5 worm cellular contexts compared by ENCODE assay signal in genomic region chrX:5275209-5275608, ce11.
A peak's percentile ranks its signal among the peaks of the same experiment; 100 is the strongest.
TF ChIP-seq lines count a peak whose summit lies in the region.

hst-6 (plus strand) TSS chrX:5275561.

TF ChIP-seq in whole organism, L1 larva, 84 proteins besides CTCF, POLR2A, EP300 and RAD21 (continues in another document):
- TF ChIP-seq zip-4 (GFP tag; optimal IDR thresholded peaks at IDR 0.05; lab: Kevin White, UChicago) (no peak), zag-1 (tag; optimal IDR thresholded peaks at IDR 0.05; lab: Kevin White, UChicago) (no peak), snu-23 (GFP tag; optimal IDR thresholded peaks at IDR 0.05; lab: Kevin White, UChicago) (peak; percentile 69), ceh-88 (GFP tag; IDR thresholded peaks at IDR 0.05; lab: Robert Waterston, UW) (no peak), lir-3 (tag; optimal IDR thresholded peaks at IDR 0.05; lab: Kevin White, UChicago; ENCODE audit: poor library complexity) (no peak), aly-2 (tag; optimal IDR thresholded peaks at IDR 0.05; lab: Kevin White, UChicago) (no peak), efl-3 (GFP tag; optimal IDR thresholded peaks at IDR 0.05; lab: Kevin White, UChicago) (no peak), vab-15 (tag; optimal IDR thresholded peaks at IDR 0.05; lab: Kevin White, UChicago) (no peak), C16A3.4 (tag; optimal IDR thresholded peaks at IDR 0.05; lab: Kevin White, UChicago) (peak; percentile 74), egl-13 (tag; optimal IDR thresholded peaks at IDR 0.05; lab: Kevin White, UChicago) (peak; percentile 43), lin-14 (GFP tag; optimal IDR thresholded peaks at IDR 0.05; lab: Kevin White, UChicago) (peak; percentile 92), ceh-8 (GFP tag; optimal IDR thresholded peaks at IDR 0.05; lab: Kevin White, UChicago) (no peak), tbx-2 (tag; optimal IDR thresholded peaks at IDR 0.05; lab: Kevin White, UChicago) (peak; percentile 54), nhr-77 (tag; optimal IDR thresholded peaks at IDR 0.05; lab: Kevin White, UChicago) (no peak), unc-98 (GFP tag; IDR thresholded peaks at IDR 0.05; lab: Robert Waterston, UW) (no peak), hpl-2 (GFP tag; optimal IDR thresholded peaks at IDR 0.05; lab: Kevin White, UChicago) (no peak), fkh-8 (tag; optimal IDR thresholded peaks at IDR 0.05; lab: Kevin White, UChicago) (peak; percentile 19), fos-1 (tag; optimal IDR thresholded peaks at IDR 0.05; lab: Kevin White, UChicago) (peak; percentile 28), fkh-10 (GFP tag; optimal IDR thresholded peaks at IDR 0.05; lab: Kevin White, UChicago) (no peak)

TF ChIP-seq in whole organism, L3 larva, 47 proteins besides CTCF, POLR2A, EP300 and RAD21 (continues in another document):
- TF ChIP-seq lin-39 (tag; optimal IDR thresholded peaks at IDR 0.05; lab: Kevin White, UChicago) (peak; percentile 81), lin-15B (tag; optimal IDR thresholded peaks at IDR 0.05; lab: Kevin White, UChicago) (peak; percentile 68), fkh-10 (GFP tag; optimal IDR thresholded peaks at IDR 0.05; lab: Kevin White, UChicago) (no peak), ceh-28 (tag; optimal IDR thresholded peaks at IDR 0.05; lab: Kevin White, UChicago) (peak; percentile 35), snpc-4 (tag; optimal IDR thresholded peaks at IDR 0.05; lab: Kevin White, UChicago) (peak; percentile 75), hmg-11 (tag; optimal IDR thresholded peaks at IDR 0.05; lab: Kevin White, UChicago) (peak; percentile 78), egl-5 (tag; optimal IDR thresholded peaks at IDR 0.05; lab: Kevin White, UChicago) (peak; percentile 55), nhr-25 (tag; optimal IDR thresholded peaks at IDR 0.05; lab: Kevin White, UChicago) (peak; percentile 66), mdl-1 (tag; optimal IDR thresholded peaks at IDR 0.05; lab: Kevin White, UChicago) (no peak), pqm-1 (tag; optimal IDR thresholded peaks at IDR 0.05; lab: Kevin White, UChicago) (peak; percentile 47), nhr-12 (tag; optimal IDR thresholded peaks at IDR 0.05; lab: Kevin White, UChicago) (no peak), nhr-77 (tag; optimal IDR thresholded peaks at IDR 0.05; lab: Kevin White, UChicago) (no peak), mml-1 (tag; optimal IDR thresholded peaks at IDR 0.05; lab: Kevin White, UChicago) (no peak), elt-2 (tag; optimal IDR thresholded peaks at IDR 0.05; lab: Kevin White, UChicago) (peak; percentile 68), aly-2 (tag; optimal IDR thresholded peaks at IDR 0.05; lab: Kevin White, UChicago) (no peak), ceh-9 (tag; optimal IDR thresholded peaks at IDR 0.05; lab: Kevin White, UChicago) (no peak), R02D3.7 (tag; optimal IDR thresholded peaks at IDR 0.05; lab: Kevin White, UChicago) (peak; percentile 61), nfya-1 (tag; optimal IDR thresholded peaks at IDR 0.05; lab: Kevin White, UChicago; ENCODE audit: insufficient read depth) (peak; percentile 72), pha-4 (tag; optimal IDR thresholded peaks at IDR 0.05; lab: Kevin White, UChicago) (peak; percentile 79)

TF ChIP-seq in whole organism, early embryonic, 17 proteins besides CTCF, POLR2A, EP300 and RAD21:
- TF ChIP-seq hmg-4 (GFP tag; optimal IDR thresholded peaks at IDR 0.05; lab: Kevin White, UChicago), result peak; percentile 75
- peak; percentile 85 for TF ChIP-seq F13C5.2 (tag; optimal IDR thresholded peaks at IDR 0.05; lab: Kevin White, UChicago)
- no peak for TF ChIP-seq hnd-1 (tag; optimal IDR thresholded peaks at IDR 0.05; lab: Kevin White, UChicago)
- 0 out of 2 replicates have a peak, but pooled peaks have one; percentile 50 for TF ChIP-seq sea-1 (GFP tag; conservative IDR thresholded peaks at IDR 0.05; lab: Robert Waterston, UW)
- peak; percentile 41; the same call in 1 of the 2 replicates for TF ChIP-seq flt-1 (GFP tag; IDR thresholded peaks at IDR 0.05; lab: Robert Waterston, UW)
- 0 out of 2 replicates have a peak, but pooled peaks have one; percentile 39 for TF ChIP-seq tbx-37 (GFP tag; conservative IDR thresholded peaks at IDR 0.05; lab: Robert Waterston, UW)

TF ChIP-seq in whole organism, midembryonic, 9 proteins besides CTCF, POLR2A, EP300 and RAD21:
- TF ChIP-seq ztf-29 (GFP tag; IDR thresholded peaks at IDR 0.05; lab: Robert Waterston, UW), result peak; percentile 66; the same call in 1 of the 2 replicates
- TF ChIP-seq klf-2 (GFP tag; conservative IDR thresholded peaks at IDR 0.05; lab: Robert Waterston, UW), result no peak
- peak; percentile 62 for TF ChIP-seq flt-1 (GFP tag; IDR thresholded peaks at IDR 0.05; lab: Robert Waterston, UW)
- TF ChIP-seq med-1 (GFP tag; optimal IDR thresholded peaks at IDR 0.05; lab: Kevin White, UChicago; ENCODE audit: insufficient read depth), result no peak
- peak; percentile 66; the same call in 1 of the 2 replicates for TF ChIP-seq ztf-23 (GFP tag; IDR thresholded peaks at IDR 0.05; lab: Robert Waterston, UW)
- TF ChIP-seq ref-1 (GFP tag; conservative IDR thresholded peaks at IDR 0.05; lab: Robert Waterston, UW), result no peak
- TF ChIP-seq cog-1 (tag; optimal IDR thresholded peaks at IDR 0.05; lab: Kevin White, UChicago), result peak; percentile 78

TF ChIP-seq in whole organism, young adult, 124 proteins besides CTCF, POLR2A, EP300 and RAD21:
- TF ChIP-seq hmg-1.2 (GFP tag; IDR thresholded peaks at IDR 0.05; lab: Robert Waterston, UW) (peak; percentile 64; the same call in 1 of the 2 replicates), attf-3 (GFP tag; conservative IDR thresholded peaks at IDR 0.05; lab: Robert Waterston, UW) (peak; percentile 78), fkh-3 (tag; optimal IDR thresholded peaks at IDR 0.05; lab: Kevin White, UChicago) (no peak), dox-1 (GFP tag; IDR thresholded peaks at IDR 0.05; lab: Robert Waterston, UW) (peak; percentile 72), let-607 (tag; optimal IDR thresholded peaks at IDR 0.05; lab: Kevin White, UChicago) (peak in 1 of 2 experiments; percentile 6), Y53G8AR.9 (GFP tag; conservative IDR thresholded peaks at IDR 0.05; lab: Robert Waterston, UW) (no peak), mcd-1 (GFP tag; IDR thresholded peaks at IDR 0.05; lab: Robert Waterston, UW) (peak; percentile 96), nhr-80 (tag; optimal IDR thresholded peaks at IDR 0.05; lab: Kevin White, UChicago) (peak; percentile 81), ztf-18 (tag; optimal IDR thresholded peaks at IDR 0.05; lab: Kevin White, UChicago) (peak; percentile 17), egl-44 (GFP tag; IDR thresholded peaks at IDR 0.05; lab: Robert Waterston, UW) (0 out of 2 replicates have a peak, but pooled peaks have one; percentile 44), ekl-4 (GFP tag; IDR thresholded peaks at IDR 0.05; lab: Robert Waterston, UW) (peak; percentile 14; the same call in 1 of the 2 replicates), gei-17 (GFP tag; optimal IDR thresholded peaks at IDR 0.05; lab: Kevin White, UChicago) (peak; percentile 31), cebp-1 (GFP tag; IDR thresholded peaks at IDR 0.05; lab: Robert Waterston, UW) (no peak), cebp-1 (tag; optimal IDR thresholded peaks at IDR 0.05; lab: Kevin White, UChicago) (peak; percentile 63), lsl-1 (GFP tag; optimal IDR thresholded peaks at IDR 0.05; lab: Kevin White, UChicago) (no peak), lin-35 (GFP tag; optimal IDR thresholded peaks at IDR 0.05; lab: Kevin White, UChicago) (peak in 1 of 3 experiments; percentile 43), ceh-27 (GFP tag; optimal IDR thresholded peaks at IDR 0.05; lab: Kevin White, UChicago) (peak; percentile 64), rpc-1 (optimal IDR thresholded peaks at IDR 0.05; lab: Kevin White, UChicago) (no peak), rpc-1 (tag; optimal IDR thresholded peaks at IDR 0.05; lab: Kevin White, UChicago) (no peak), snpc-4 (GFP tag; optimal IDR thresholded peaks at IDR 0.05; lab: Kevin White, UChicago) (no peak), snpc-4 (tag; optimal IDR thresholded peaks at IDR 0.05; lab: Kevin White, UChicago) (no peak), zfh-2 (GFP tag; conservative IDR thresholded peaks at IDR 0.05; lab: Robert Waterston, UW) (peak; percentile 88), attf-5 (GFP tag; optimal IDR thresholded peaks at IDR 0.05; lab: Kevin White, UChicago) (peak; percentile 73), ZK185.1 (tag; optimal IDR thresholded peaks at IDR 0.05; lab: Kevin White, UChicago; ENCODE audit: poor library complexity, severe bottlenecking) (peak; percentile 57), snpc-3.4 (tag; optimal IDR thresholded peaks at IDR 0.05; lab: Kevin White, UChicago) (peak; percentile 43), lin-40 (tag; optimal IDR thresholded peaks at IDR 0.05; lab: Kevin White, UChicago) (peak; percentile 46), nhr-120 (GFP tag; IDR thresholded peaks at IDR 0.05; lab: Robert Waterston, UW) (0 out of 2 replicates have a peak, but pooled peaks have one; percentile 62), die-1 (tag; optimal IDR thresholded peaks at IDR 0.05; lab: Kevin White, UChicago) (no peak)

Comparison
In these comparisons a context has a peak if more than half of its experiments do, and no peak if none do; other contexts are left out.
1. Of the 8 proteins assayed by ChIP-seq in both whole organism, young adult and whole organism, L1 larva: peak only in whole organism, young adult: none; only in whole organism, L1 larva: dpl-1, efl-1, nhr-90, snpc-4 and unc-130; in both: none; in neither: 2; mixed calls (peak in some experiments, not most) for 1.